Worm (Caenorhabditis elegans) whole organism, late embryonic: ENCODE results near the gene nhr-114.
A peak's percentile ranks its signal among the peaks of the same experiment; 100 is the strongest.

Experiments used
- F13H6.1 ChIP-seq: sonication (generic microtip); optimal IDR thresholded peaks from 2 replicates; lab custom pipeline; 2016; ENCODE audit warnings: missing genetic modification characterization, missing compliant biosample characterization
- K09A11.1 ChIP-seq: sonication (generic microtip); optimal IDR thresholded peaks from 2 replicates; lab custom pipeline; 2017; ENCODE audit warnings: antibody characterized with exemption, mild to moderate bottlenecking, missing genetic modification characterization, missing compliant biosample characterization; ENCODE audit not compliant: insufficient read depth
- ama-1 ChIP-seq: fragments of 150-350 bp; optimal IDR thresholded peaks from 2 replicates; lab custom pipeline; 2014
- ceh-34 ChIP-seq: sonication (generic microtip); optimal IDR thresholded peaks from 2 replicates; lab custom pipeline; 2016; ENCODE audit warnings: mild to moderate bottlenecking, missing genetic modification characterization, missing compliant biosample characterization
- ceh-48 ChIP-seq: sonication (generic microtip); optimal IDR thresholded peaks from 2 replicates; lab custom pipeline; 2016; ENCODE audit warnings: missing genetic modification characterization, inconsistent platforms, missing compliant biosample characterization
- ceh-6 ChIP-seq: fragments of 200-800 bp; sonication (Bioruptor generic); optimal IDR thresholded peaks from 2 replicates; lab custom pipeline; 2018; ENCODE audit warnings: mild to moderate bottlenecking, missing genetic modification characterization, missing compliant biosample characterization
- elt-2 ChIP-seq: sonication (generic microtip); optimal IDR thresholded peaks from 2 replicates; lab custom pipeline; 2016; ENCODE audit warnings: missing genetic modification reagents, missing genetic modification characterization, missing compliant biosample characterization
- eyg-1 ChIP-seq: sonication (generic microtip); optimal IDR thresholded peaks from 2 replicates; lab custom pipeline; 2016; ENCODE audit warnings: missing genotype, missing genetic modification characterization, missing compliant biosample characterization
- fax-1 ChIP-seq: sonication (generic microtip); optimal IDR thresholded peaks from 2 replicates; lab custom pipeline; 2016; ENCODE audit warnings: missing genotype, missing genetic modification characterization, missing compliant biosample characterization
- fkh-10 ChIP-seq: fragments of 150-350 bp; optimal IDR thresholded peaks from 2 replicates; lab custom pipeline; 2014; ENCODE audit warnings: missing biosample characterization, missing genetic modification reagents, missing genetic modification characterization
- gmeb-2 ChIP-seq: sonication (generic microtip); optimal IDR thresholded peaks from 2 replicates; lab custom pipeline; 2016; ENCODE audit warnings: missing genetic modification characterization, inconsistent platforms, missing compliant biosample characterization
- hlh-30 ChIP-seq: sonication (generic microtip); optimal IDR thresholded peaks from 2 replicates; lab custom pipeline; 2017; ENCODE audit warnings: antibody characterized with exemption, missing genetic modification characterization, missing compliant biosample characterization; ENCODE audit not compliant: insufficient read depth
- pag-3 ChIP-seq: sonication (generic microtip); optimal IDR thresholded peaks from 2 replicates; lab custom pipeline; 2016; ENCODE audit warnings: missing compliant biosample characterization, missing genetic modification characterization, borderline replicate concordance
- pqm-1 ChIP-seq: sonication (generic microtip); optimal IDR thresholded peaks from 2 replicates; lab custom pipeline; 2016; ENCODE audit warnings: missing genetic modification characterization, missing compliant biosample characterization

ce11 chrV:4194587-4195211, 7.7 kb downstream of the nhr-114 start, which contains the start of gene Y45G5AM.9:
- TF ChIP-seq ceh-48 (tag; lab: Kevin White, UChicago), result peak; percentile 83
- peak; percentile 17 for TF ChIP-seq pqm-1 (tag; lab: Kevin White, UChicago)
- peak; percentile 66 for TF ChIP-seq F13H6.1 (tag; lab: Kevin White, UChicago)
- TF ChIP-seq gmeb-2, result peak; percentile 11
- no peak for TF ChIP-seq pag-3 (tag; lab: Kevin White, UChicago)
- peak; percentile 8 for TF ChIP-seq fkh-10 (GFP tag; lab: Kevin White, UChicago)
- TF ChIP-seq fax-1 (tag; lab: Kevin White, UChicago), result peak; percentile 47
- TF ChIP-seq elt-2 (tag; lab: Kevin White, UChicago), result peak; percentile 83
- peak; percentile 30 for TF ChIP-seq ceh-6 (GFP tag; lab: Kevin White, UChicago)
- no peak for TF ChIP-seq ama-1
- TF ChIP-seq eyg-1 (tag; lab: Kevin White, UChicago), result peak; percentile 42
- TF ChIP-seq K09A11.1 (tag; lab: Kevin White, UChicago), result peak; percentile 25
- peak; percentile 63 for TF ChIP-seq ceh-34 (tag; lab: Kevin White, UChicago)
- peak; percentile 54 for TF ChIP-seq hlh-30
